Fruit fly (Drosophila melanogaster): ENCODE data around the gene Neurl4.

DNA sequence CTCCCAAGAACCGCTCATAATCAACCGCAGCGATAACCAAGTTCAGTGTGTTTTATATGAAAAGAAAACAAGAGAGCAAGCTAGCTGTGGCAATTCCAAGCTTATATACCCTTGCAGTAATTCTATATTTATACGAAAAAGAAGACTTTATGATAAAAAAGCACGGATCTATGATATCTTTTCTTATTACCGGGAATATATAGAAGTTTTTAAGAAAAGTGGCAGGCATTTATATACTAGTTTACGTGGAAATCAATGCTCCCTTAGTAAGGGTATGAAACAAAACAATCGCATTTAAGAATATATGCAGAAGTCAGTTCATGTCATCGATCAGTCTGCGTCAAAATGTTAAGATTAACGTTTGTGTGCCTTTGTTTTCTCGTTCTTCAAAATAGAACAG lies 33.6 kb upstream of the Neurl4 start, which contains the start of gene CG8100:
- no peak for TF ChIP-seq CG11617 (GFP tag; optimal IDR thresholded peaks at IDR 0.05)
- no peak for TF ChIP-seq cnc (optimal IDR thresholded peaks at IDR 0.05)
- no peak for TF ChIP-seq Clk (GFP tag; optimal IDR thresholded peaks at IDR 0.05)
- no peak for TF ChIP-seq CG5204 (GFP tag; optimal IDR thresholded peaks at IDR 0.05)
- no peak for TF ChIP-seq CG7101 (tag; optimal IDR thresholded peaks at IDR 0.05)
- TF ChIP-seq CG1620 (GFP tag; optimal IDR thresholded peaks at IDR 0.05): no peak
- no peak for TF ChIP-seq kay (GFP tag; ENCODE audit: borderline replicate concordance)

Measured in whole organism, adult.